Fruit fly (Drosophila melanogaster) whole organism, embryonic: ENCODE results near the gene CG17029.
A peak's percentile ranks its signal among the peaks of the same experiment; 100 is the strongest.

Experiments used
- Adf1 ChIP-seq: fragments of 200-800 bp; sonication (Bioruptor generic); IDR thresholded peaks from 2 replicates; pipeline ENCODE4 v1.3.6; 2022; ENCODE audit warnings: missing biosample characterization, missing genetic modification characterization
- Asciz ChIP-seq: fragments of 200-800 bp; sonication (Bioruptor generic); optimal IDR thresholded peaks from 2 replicates; lab custom pipeline; 2017; ENCODE audit warnings: missing biosample characterization, mild to moderate bottlenecking, missing genetic modification characterization, missing genetic modification reagents
- Atf6 ChIP-seq: fragments of 200-800 bp; sonication (Bioruptor generic); IDR thresholded peaks from 2 replicates; pipeline ENCODE4 v1.3.6; 2022; ENCODE audit warnings: missing biosample characterization, missing genetic modification characterization
- B-H2 ChIP-seq: fragments of 200-800 bp; sonication (Bioruptor generic); optimal IDR thresholded peaks from 2 replicates; lab custom pipeline; 2018; ENCODE audit warnings: missing biosample characterization, mild to moderate bottlenecking, missing genetic modification characterization
- BtbVII ChIP-seq: fragments of 200-800 bp; sonication (Bioruptor generic); optimal IDR thresholded peaks from 3 replicates; lab custom pipeline; 2017; ENCODE audit warnings: missing biosample characterization, mild to moderate bottlenecking, missing genetic modification characterization
- CG10267 ChIP-seq: fragments of 200-800 bp; sonication (Bioruptor generic); optimal IDR thresholded peaks from 2 replicates; lab custom pipeline; 2018; ENCODE audit warnings: missing biosample characterization, mild to moderate bottlenecking, missing genetic modification characterization, moderate library complexity
- CG11723 ChIP-seq: fragments of 200-800 bp; sonication (Bioruptor generic); optimal IDR thresholded peaks from 2 replicates; lab custom pipeline; 2017; ENCODE audit warnings: missing biosample characterization, mild to moderate bottlenecking, missing genetic modification characterization
- CG15514 ChIP-seq: fragments of 200-800 bp; sonication (Bioruptor generic); optimal IDR thresholded peaks from 3 replicates; lab custom pipeline; 2017; ENCODE audit warnings: missing biosample characterization, missing genetic modification characterization, mild to moderate bottlenecking, moderate library complexity, missing genetic modification reagents
- CG15696 ChIP-seq: fragments of 200-800 bp; sonication (Bioruptor generic); optimal IDR thresholded peaks from 2 replicates; lab custom pipeline; 2019; ENCODE audit warnings: missing biosample characterization, mild to moderate bottlenecking, missing genetic modification characterization, moderate library complexity
- CG1602 ChIP-seq: fragments of 200-800 bp; sonication (Bioruptor generic); optimal IDR thresholded peaks from 3 replicates; lab custom pipeline; 2016; ENCODE audit warnings: missing biosample characterization, missing genetic modification characterization
- CG16815 ChIP-seq: fragments of 200-800 bp; sonication (Bioruptor generic); optimal IDR thresholded peaks from 3 replicates; lab custom pipeline; 2017; ENCODE audit warnings: missing biosample characterization, mild to moderate bottlenecking, missing genetic modification characterization
- CG17361 ChIP-seq: fragments of 200-800 bp; sonication (Bioruptor generic); IDR thresholded peaks from 3 replicates; pipeline ENCODE4 v1.3.6; 2022; ENCODE audit warnings: missing biosample characterization, missing genetic modification characterization
- CG18262 ChIP-seq: fragments of 200-800 bp; optimal IDR thresholded peaks from 3 replicates; lab custom pipeline; 2019; ENCODE audit warnings: missing biosample characterization, mild to moderate bottlenecking, missing genetic modification characterization, moderate library complexity
- CG2202 ChIP-seq: fragments of 200-800 bp; sonication (Bioruptor generic); optimal IDR thresholded peaks from 2 replicates; lab custom pipeline; 2018; ENCODE audit warnings: missing biosample characterization, mild to moderate bottlenecking, missing genetic modification characterization
- CG2712 ChIP-seq: fragments of 200-800 bp; optimal IDR thresholded peaks from 3 replicates; lab custom pipeline; 2019; ENCODE audit warnings: missing biosample characterization, mild to moderate bottlenecking, missing genetic modification characterization, moderate library complexity
- CG31224 ChIP-seq: fragments of 200-800 bp; sonication (Bioruptor generic); IDR thresholded peaks from 2 replicates; pipeline ENCODE4 v1.3.6; 2022; ENCODE audit warnings: missing biosample characterization, missing genetic modification characterization
- CG31441 ChIP-seq: fragments of 200-800 bp; sonication (Bioruptor generic); IDR thresholded peaks from 2 replicates; pipeline ENCODE4 v1.3.6; 2022; ENCODE audit warnings: missing biosample characterization, missing genetic modification characterization
- CG34422 ChIP-seq: fragments of 200-800 bp; sonication (Bioruptor generic); IDR thresholded peaks from 3 replicates; pipeline ENCODE4 v1.3.6; 2022; ENCODE audit warnings: missing biosample characterization, missing genetic modification characterization
- CG3995 ChIP-seq: fragments of 200-800 bp; sonication (Bioruptor generic); optimal IDR thresholded peaks from 3 replicates; lab custom pipeline; 2016; ENCODE audit warnings: missing biosample characterization, missing genetic modification characterization
- CG4424 ChIP-seq: fragments of 200-800 bp; sonication (Bioruptor generic); optimal IDR thresholded peaks from 3 replicates; lab custom pipeline; 2016; ENCODE audit warnings: missing biosample characterization, missing genetic modification characterization
- CG5953 ChIP-seq: fragments of 200-800 bp; sonication (Bioruptor generic); IDR thresholded peaks from 2 replicates; pipeline ENCODE4 v1.3.6; 2022; ENCODE audit warnings: missing biosample characterization, missing genetic modification characterization
- CG7271 ChIP-seq: fragments of 200-800 bp; sonication (Bioruptor generic); optimal IDR thresholded peaks from 2 replicates; lab custom pipeline; 2018; ENCODE audit warnings: missing biosample characterization, mild to moderate bottlenecking, missing genetic modification characterization, moderate library complexity
- CG7357 ChIP-seq: fragments of 200-800 bp; sonication (Bioruptor generic); IDR thresholded peaks from 3 replicates; pipeline ENCODE4 v1.3.6; 2022; ENCODE audit warnings: missing biosample characterization, missing genetic modification characterization
- CG8089 ChIP-seq: fragments of 200-800 bp; sonication (Bioruptor generic); optimal IDR thresholded peaks from 3 replicates; lab custom pipeline; 2016; ENCODE audit warnings: missing biosample characterization, missing genetic modification characterization
- CG9797 ChIP-seq: fragments of 200-800 bp; sonication (Bioruptor generic); optimal IDR thresholded peaks from 3 replicates; lab custom pipeline; 2018; ENCODE audit warnings: missing biosample characterization, mild to moderate bottlenecking, missing genetic modification characterization
- D ChIP-seq, 2 experiments: fragments of 200-800 bp in 1 of 2; fragments of >200 bp in 1 of 2; sonication (Bioruptor generic) in 1 of 2; optimal IDR thresholded peaks; 2 replicates in 1 of 2; 3 replicates in 1 of 2; lab custom pipeline; 2017; ENCODE audit warnings: mild to moderate bottlenecking in 1 of 2, missing biosample characterization in 1 of 2, missing genetic modification characterization in 1 of 2, missing genetic modification reagents in 1 of 2
- Dbx ChIP-seq: fragments of 200-800 bp; sonication (Bioruptor generic); IDR thresholded peaks from 3 replicates; pipeline ENCODE4 v1.3.6; 2022; ENCODE audit warnings: missing biosample characterization, missing genetic modification characterization
- Deaf1 ChIP-seq: fragments of 200-800 bp; optimal IDR thresholded peaks from 3 replicates; lab custom pipeline; 2019; ENCODE audit warnings: missing biosample characterization, mild to moderate bottlenecking, missing genetic modification characterization, moderate library complexity
- Ets97D ChIP-seq: fragments of 200-800 bp; sonication (Bioruptor generic); optimal IDR thresholded peaks from 3 replicates; lab custom pipeline; 2016; ENCODE audit warnings: missing biosample characterization, missing genetic modification characterization
- H15 ChIP-seq: fragments of 200-800 bp; sonication (Bioruptor generic); IDR thresholded peaks from 3 replicates; pipeline ENCODE4 v1.3.6; 2022; ENCODE audit warnings: missing biosample characterization, missing genetic modification characterization
- Hand ChIP-seq: fragments of 200-800 bp; sonication (Bioruptor generic); optimal IDR thresholded peaks from 2 replicates; lab custom pipeline; 2017; ENCODE audit warnings: mild to moderate bottlenecking, missing biosample characterization, missing genetic modification reagents, missing genetic modification characterization
- Hsf ChIP-seq: fragments of 200-800 bp; sonication (Bioruptor generic); optimal IDR thresholded peaks from 3 replicates; lab custom pipeline; 2016; ENCODE audit warnings: missing biosample characterization, missing genetic modification characterization
- Scr ChIP-seq: fragments of 200-800 bp; sonication (Bioruptor generic); IDR thresholded peaks from 2 replicates; pipeline ENCODE4 v1.3.6; 2022; ENCODE audit warnings: missing biosample characterization, missing genetic modification characterization; ENCODE audit not compliant: partially characterized antibody
- Side ChIP-seq: fragments of 200-800 bp; sonication (Bioruptor generic); optimal IDR thresholded peaks from 2 replicates; lab custom pipeline; 2016; ENCODE audit warnings: missing biosample characterization, missing genetic modification characterization
- Sox102F ChIP-seq: fragments of 200-800 bp; sonication (Bioruptor generic); optimal IDR thresholded peaks from 2 replicates; lab custom pipeline; 2018; ENCODE audit warnings: missing biosample characterization, mild to moderate bottlenecking, missing genetic modification characterization, moderate library complexity
- Usf ChIP-seq: fragments of 200-800 bp; sonication (Bioruptor generic); optimal IDR thresholded peaks from 2 replicates; lab custom pipeline; 2017; ENCODE audit warnings: missing genotype, missing biosample characterization, missing genetic modification characterization
- al ChIP-seq: fragments of 200-800 bp; sonication (Bioruptor generic); IDR thresholded peaks from 2 replicates; pipeline ENCODE4 v1.3.6; 2022; ENCODE audit warnings: missing biosample characterization, missing genetic modification characterization
- cad ChIP-seq: fragments of >200 bp; optimal IDR thresholded peaks from 2 replicates; lab custom pipeline; 2017; ENCODE audit warnings: missing biosample characterization, missing genetic modification characterization
- chif ChIP-seq, 2 experiments: fragments of 200-800 bp; sonication (Bioruptor generic); optimal IDR thresholded peaks; 3 replicates each; lab custom pipeline; 2016; ENCODE audit warnings: missing biosample characterization in 2 of 2, missing genetic modification characterization in 2 of 2
- dpn ChIP-seq, 2 experiments: fragments of 200-800 bp; sonication (Bioruptor generic); optimal IDR thresholded peaks; 3 replicates each; lab custom pipeline; 2016; ENCODE audit warnings: missing biosample characterization in 2 of 2, missing genetic modification characterization in 2 of 2
- en ChIP-seq: fragments of 200-800 bp; sonication (Bioruptor generic); optimal IDR thresholded peaks from 2 replicates; lab custom pipeline; 2016; ENCODE audit warnings: missing biosample characterization, missing genetic modification characterization
- fd3F ChIP-seq: fragments of 200-800 bp; sonication (Bioruptor generic); optimal IDR thresholded peaks from 2 replicates; lab custom pipeline; 2018; ENCODE audit warnings: missing biosample characterization, mild to moderate bottlenecking, missing genetic modification characterization, moderate library complexity
- psq ChIP-seq: fragments of 200-800 bp; sonication (Bioruptor generic); optimal IDR thresholded peaks from 2 replicates; lab custom pipeline; 2017; ENCODE audit warnings: missing biosample characterization, missing genetic modification characterization
- row ChIP-seq: fragments of 200-800 bp; sonication (Bioruptor generic); IDR thresholded peaks from 3 replicates; pipeline ENCODE4 v1.3.6; 2022; ENCODE audit warnings: missing biosample characterization, missing genetic modification characterization
- run ChIP-seq: fragments of 200-800 bp; sonication (Bioruptor generic); optimal IDR thresholded peaks from 3 replicates; lab custom pipeline; 2018; ENCODE audit warnings: missing biosample characterization, mild to moderate bottlenecking, missing genetic modification characterization
- tap ChIP-seq: fragments of 200-800 bp; optimal IDR thresholded peaks from 3 replicates; lab custom pipeline; 2019; ENCODE audit warnings: missing biosample characterization, mild to moderate bottlenecking, missing genetic modification characterization, moderate library complexity
- toy ChIP-seq: fragments of 200-800 bp; sonication (Bioruptor generic); IDR thresholded peaks from 2 replicates; pipeline ENCODE4 v1.3.6; 2022; ENCODE audit warnings: missing biosample characterization, missing genetic modification characterization
- trem ChIP-seq: fragments of 200-800 bp; optimal IDR thresholded peaks from 3 replicates; lab custom pipeline; 2019; ENCODE audit warnings: missing biosample characterization, mild to moderate bottlenecking, missing genetic modification characterization, moderate library complexity
- twi ChIP-seq: fragments of 200-800 bp; optimal IDR thresholded peaks from 2 replicates; lab custom pipeline; 2019; ENCODE audit warnings: missing biosample characterization, mild to moderate bottlenecking, missing genetic modification characterization, moderate library complexity
- unc-4 ChIP-seq: fragments of 200-800 bp; sonication (Bioruptor generic); IDR thresholded peaks from 2 replicates; pipeline ENCODE4 v1.3.6; 2022; ENCODE audit warnings: missing biosample characterization, missing genetic modification characterization; ENCODE audit not compliant: partially characterized antibody
- zf30C ChIP-seq: fragments of 200-800 bp; sonication (Bioruptor generic); optimal IDR thresholded peaks from 3 replicates; lab custom pipeline; 2018; ENCODE audit warnings: missing biosample characterization, mild to moderate bottlenecking, missing genetic modification characterization

Gene CG17029

dm6 chr3L:15940823-15941222 is 35.8 kb upstream of the CG17029 start (continued):
- TF ChIP-seq CG34422 (GFP tag; lab: Robert Waterston, UW) (no peak; the same call in 2 of the 3 replicates), CG5953 (GFP tag; lab: Robert Waterston, UW) (peak; percentile 81), CG18262 (tag; lab: Kevin White, UChicago) (peak; percentile 73), CG31224 (no peak; the same call in 1 of the 2 replicates), psq (no peak), dpn (GFP tag; optimal IDR thresholded peaks at IDR 0.05; lab: Kevin White, UChicago) (peak; percentile 41 to 61), CG3995 (no peak), en (GFP tag; lab: Kevin White, UChicago) (no peak), CG9797 (GFP tag; lab: Kevin White, UChicago) (no peak), Adf1 (GFP tag; lab: Robert Waterston, UW) (no peak), toy (GFP tag; lab: Robert Waterston, UW) (no peak), cad (GFP tag; lab: Kevin White, UChicago) (no peak), Atf6 (GFP tag; lab: Robert Waterston, UW) (peak; percentile 40; the same call in 1 of the 2 replicates), unc-4 (GFP tag; lab: Robert Waterston, UW) (no peak), Scr (GFP tag; lab: Robert Waterston, UW) (no peak), Dbx (GFP tag; lab: Robert Waterston, UW) (no peak), run (tag; lab: Kevin White, UChicago) (peak; percentile 13), Hand (no peak), CG7271 (tag; lab: Kevin White, UChicago) (no peak), B-H2 (GFP tag; lab: Kevin White, UChicago) (no peak), H15 (GFP tag; lab: Robert Waterston, UW) (peak; percentile 54; the same call in 1 of the 3 replicates), chif (GFP tag; optimal IDR thresholded peaks at IDR 0.05; lab: Kevin White, UChicago) (peak; percentile 51 to 59), CG15696 (tag; lab: Kevin White, UChicago) (no peak), Ets97D (GFP tag; lab: Kevin White, UChicago) (peak; percentile 12), BtbVII (GFP tag; lab: Kevin White, UChicago) (no peak), CG8089 (no peak), CG10267 (tag; lab: Kevin White, UChicago) (peak; percentile 48), D (optimal IDR thresholded peaks at IDR 0.05; lab: Kevin White, UChicago) (no peak), D (GFP tag; optimal IDR thresholded peaks at IDR 0.05; lab: Kevin White, UChicago) (peak; percentile 65), CG16815 (no peak), CG15514 (no peak), row (peak; percentile 68), Hsf (GFP tag; lab: Kevin White, UChicago) (peak; percentile 56), CG2712 (tag; lab: Kevin White, UChicago) (peak; percentile 79), CG1602 (GFP tag; lab: Kevin White, UChicago) (peak; percentile 56), CG2202 (tag; lab: Kevin White, UChicago) (no peak), CG17361 (peak; percentile 74), zf30C (no peak), CG11723 (GFP tag; lab: Kevin White, UChicago) (peak; percentile 41), CG4424 (peak; percentile 46), Usf (GFP tag; lab: Kevin White, UChicago) (no peak), CG7357 (GFP tag; lab: Robert Waterston, UW) (no peak), fd3F (GFP tag; lab: Kevin White, UChicago) (no peak), Sox102F (GFP tag; lab: Kevin White, UChicago) (peak; percentile 91), twi (tag; lab: Kevin White, UChicago) (no peak), Deaf1 (tag; lab: Kevin White, UChicago) (peak; percentile 7), trem (tag; lab: Kevin White, UChicago) (no peak), CG31441 (peak; percentile 75), Side (GFP tag; lab: Kevin White, UChicago) (no peak), tap (tag; lab: Kevin White, UChicago) (peak; percentile 82), al (GFP tag; lab: Robert Waterston, UW) (0 out of 2 replicates have a peak, but pooled peaks have one; percentile 19), Asciz (peak; percentile 34)
